Fruit fly (Drosophila melanogaster): Measurements from ENCODE around the gene CG42445.

Gene CG42445

dm6 chr3L:8151727-8152199, 6.9 kb downstream of the CG42445 start, which contains the start of gene CG13676 (continued):
- TF ChIP-seq Hr39 (GFP tag; optimal IDR thresholded peaks at IDR 0.05) (no peak), spab (GFP tag; optimal IDR thresholded peaks at IDR 0.05) (no peak), CG10631 (GFP tag; optimal IDR thresholded peaks at IDR 0.05) (no peak), Sox15 (GFP tag; optimal IDR thresholded peaks at IDR 0.05) (no peak), CG3919 (GFP tag; optimal IDR thresholded peaks at IDR 0.05) (peak; percentile 28)

- TF ChIP-seq CG10631 (GFP tag; optimal IDR thresholded peaks at IDR 0.05) (peak; percentile 10), CG15336 (GFP tag; IDR thresholded peaks at IDR 0.05) (peak; percentile 50), pdm3 (GFP tag; optimal IDR thresholded peaks at IDR 0.05) (no peak), CG1621 (tag; optimal IDR thresholded peaks at IDR 0.05) (no peak), Eip78C (GFP tag) (peak; percentile 68), CG4318 (GFP tag; optimal IDR thresholded peaks at IDR 0.05) (peak; percentile 1), lz (GFP tag; optimal IDR thresholded peaks at IDR 0.05) (no peak), acj6 (GFP tag; optimal IDR thresholded peaks at IDR 0.05) (peak; percentile 10), CG32006 (GFP tag; optimal IDR thresholded peaks at IDR 0.05) (peak; percentile 74), CG3919 (GFP tag; optimal IDR thresholded peaks at IDR 0.05) (peak; percentile 23), dsx (GFP tag; optimal IDR thresholded peaks at IDR 0.05; ENCODE audit: poor library complexity, severe bottlenecking) (no peak), Hr4 (GFP tag; optimal IDR thresholded peaks at IDR 0.05) (peak; percentile 58)
These were observed 7.9 kb downstream of the CG42445 start for dm6 chr3L:8150812-8151211.

dm6 chr3L:8150284-8150683, 8.4 kb downstream of the CG42445 start:
- TF ChIP-seq Sox15 (GFP tag; optimal IDR thresholded peaks at IDR 0.05) = no peak
- no peak for TF ChIP-seq spab (GFP tag; optimal IDR thresholded peaks at IDR 0.05)
- peak; percentile 55 for TF ChIP-seq Blimp-1 (GFP tag; optimal IDR thresholded peaks at IDR 0.05)

dm6 chr3L:8137448-8137906, 21.2 kb downstream of the CG42445 start, which contains the start of the genes Setx and mus301:
TSS of gene Setx (minus strand) at chr3L:8137498.
TSS of gene mus301 (plus strand) at chr3L:8137808.
- TF ChIP-seq CG31627 (GFP tag; optimal IDR thresholded peaks at IDR 0.05) = peak; percentile 88
- peak; percentile 61 for TF ChIP-seq CG11902 (GFP tag; optimal IDR thresholded peaks at IDR 0.05)
- no peak for TF ChIP-seq CG6808 (GFP tag; optimal IDR thresholded peaks at IDR 0.05)
- TF ChIP-seq acj6 (GFP tag; optimal IDR thresholded peaks at IDR 0.05) = peak; percentile 81
- peak; percentile 92 for TF ChIP-seq Eip78C (GFP tag)
- peak; percentile 64 for TF ChIP-seq Gug (GFP tag; IDR thresholded peaks at IDR 0.05)
- TF ChIP-seq salr (GFP tag; optimal IDR thresholded peaks at IDR 0.05) = peak in 1 of 2 experiments; percentile 3
- no peak for TF ChIP-seq Eip75B (GFP tag; optimal IDR thresholded peaks at IDR 0.05)
- TF ChIP-seq spab (GFP tag; optimal IDR thresholded peaks at IDR 0.05) = no peak
- TF ChIP-seq CG3032 (tag; optimal IDR thresholded peaks at IDR 0.05) = peak; percentile 81
- no peak for TF ChIP-seq topi (GFP tag; optimal IDR thresholded peaks at IDR 0.05)
- peak; percentile 83 for TF ChIP-seq cyc (GFP tag; optimal IDR thresholded peaks at IDR 0.05)
- no peak for TF ChIP-seq CG9139 (GFP tag; optimal IDR thresholded peaks at IDR 0.05)
- TF ChIP-seq CG10669 (GFP tag; optimal IDR thresholded peaks at IDR 0.05) = no peak
- TF ChIP-seq CG6792 (GFP tag; optimal IDR thresholded peaks at IDR 0.05) = peak; percentile 67
- TF ChIP-seq lz (GFP tag; optimal IDR thresholded peaks at IDR 0.05) = peak; percentile 84
- TF ChIP-seq CG34406 (GFP tag; optimal IDR thresholded peaks at IDR 0.05) = peak; percentile 64
- peak; percentile 86 for TF ChIP-seq esn (GFP tag; optimal IDR thresholded peaks at IDR 0.05)
- TF ChIP-seq fkh (GFP tag; optimal IDR thresholded peaks at IDR 0.05) = no peak
- peak; percentile 31 for TF ChIP-seq Blimp-1 (GFP tag; optimal IDR thresholded peaks at IDR 0.05)
- no peak for TF ChIP-seq achi (GFP tag; optimal IDR thresholded peaks at IDR 0.05)
- peak; percentile 26 for TF ChIP-seq fd59A (GFP tag; optimal IDR thresholded peaks at IDR 0.05)
- no peak for TF ChIP-seq CG4318 (GFP tag; optimal IDR thresholded peaks at IDR 0.05)
- peak; percentile 84 for TF ChIP-seq Hr39 (GFP tag; optimal IDR thresholded peaks at IDR 0.05)
- 0 out of 3 replicates have a peak, but pooled peaks have one; percentile 12 for TF ChIP-seq CG8119 (GFP tag; IDR thresholded peaks at IDR 0.05)
- peak; percentile 70 for TF ChIP-seq Sox15 (GFP tag; optimal IDR thresholded peaks at IDR 0.05)
- peak; percentile 51 for TF ChIP-seq fd85E (GFP tag; optimal IDR thresholded peaks at IDR 0.05)
- peak; percentile 36 for TF ChIP-seq CG11762 (GFP tag; optimal IDR thresholded peaks at IDR 0.05; ENCODE audit: insufficient read depth)
- peak; percentile 47 for TF ChIP-seq CG8319 (GFP tag; optimal IDR thresholded peaks at IDR 0.05)
- TF ChIP-seq CG10631 (GFP tag; optimal IDR thresholded peaks at IDR 0.05) = peak; percentile 81
- TF ChIP-seq Ets21C (GFP tag; optimal IDR thresholded peaks at IDR 0.05) = peak; percentile 75

Measured in whole organism, prepupa.